Fruit fly (Drosophila melanogaster): Measurements from ENCODE around the gene CG11134.

Gene CG11134

DNA sequence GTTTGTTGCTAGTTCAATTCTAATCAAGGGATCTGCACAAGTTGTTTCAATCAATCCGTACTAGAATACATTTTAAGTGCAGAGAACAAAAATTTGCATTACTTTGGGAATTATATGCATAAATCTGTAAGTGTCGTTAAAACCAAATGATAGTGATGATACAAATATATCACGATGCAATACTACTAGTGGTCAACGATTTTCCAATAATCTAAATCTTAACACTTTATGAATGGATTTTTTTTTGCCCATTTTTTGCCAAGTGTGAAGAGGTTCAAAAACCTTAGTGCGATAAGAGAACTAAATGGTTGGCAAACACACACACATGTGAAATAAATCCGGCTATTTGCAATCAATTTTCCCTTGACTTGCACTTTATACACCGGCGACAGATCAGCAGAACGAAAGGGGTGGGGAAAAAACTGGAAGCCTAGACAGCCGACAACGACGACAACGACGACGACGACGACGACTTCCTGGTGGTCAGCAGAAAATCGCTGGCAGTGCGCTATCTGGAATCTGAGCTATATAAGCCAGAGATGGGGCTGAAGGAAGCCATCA lies 21.3 kb downstream of the CG11134 start, which contains the start of gene Yp3:
Gene Yp3, plus strand, starts transcription at position 558 of the 561 bp plus-strand sequence.
- no peak for TF ChIP-seq ttk (optimal IDR thresholded peaks at IDR 0.05)
- TF ChIP-seq Myc (optimal IDR thresholded peaks at IDR 0.05), result no peak
- TF ChIP-seq Sin3A (optimal IDR thresholded peaks at IDR 0.05), result no peak
- TF ChIP-seq insv (optimal IDR thresholded peaks at IDR 0.05), result no peak
- no peak for TF ChIP-seq h (optimal IDR thresholded peaks at IDR 0.05)
- TF ChIP-seq psq (optimal IDR thresholded peaks at IDR 0.05), result no peak

DNA sequence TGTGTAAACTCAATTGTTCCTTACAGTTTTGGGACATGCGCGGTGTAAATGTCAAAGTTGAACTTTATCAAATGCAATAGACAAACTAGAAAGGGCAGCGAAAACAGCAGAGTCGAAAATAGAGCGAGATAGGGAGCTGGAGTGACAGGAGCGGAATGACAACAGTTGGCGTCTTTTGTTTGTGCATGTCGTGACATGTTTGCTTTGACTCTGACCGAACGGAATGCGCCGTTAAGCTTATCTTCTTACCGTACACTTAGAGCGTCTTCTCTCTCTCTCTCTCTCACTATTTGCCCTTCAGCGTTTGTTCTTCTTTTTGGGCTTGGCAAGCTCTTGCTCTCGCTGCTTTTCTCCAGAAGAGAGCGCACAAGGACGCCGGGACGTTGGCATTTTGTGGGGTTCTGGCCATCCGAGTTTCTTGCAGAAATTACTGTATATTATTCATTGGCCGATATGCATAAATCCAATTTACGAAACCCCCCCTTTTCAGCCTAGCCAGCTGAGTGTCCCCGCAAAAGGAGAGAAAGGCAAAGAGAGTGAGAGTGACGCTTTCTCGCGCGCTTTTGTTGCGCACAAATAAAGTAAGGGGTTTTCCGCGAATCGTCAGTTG lies 24.1 kb downstream of the CG11134 start:
- TF ChIP-seq insv (optimal IDR thresholded peaks at IDR 0.05), result no peak
- TF ChIP-seq Sin3A (optimal IDR thresholded peaks at IDR 0.05), result no peak
- no peak for TF ChIP-seq ttk (optimal IDR thresholded peaks at IDR 0.05)
- no peak for TF ChIP-seq psq (optimal IDR thresholded peaks at IDR 0.05)
- no peak for TF ChIP-seq Myc (optimal IDR thresholded peaks at IDR 0.05)
- TF ChIP-seq h (optimal IDR thresholded peaks at IDR 0.05), result no peak

DNA sequence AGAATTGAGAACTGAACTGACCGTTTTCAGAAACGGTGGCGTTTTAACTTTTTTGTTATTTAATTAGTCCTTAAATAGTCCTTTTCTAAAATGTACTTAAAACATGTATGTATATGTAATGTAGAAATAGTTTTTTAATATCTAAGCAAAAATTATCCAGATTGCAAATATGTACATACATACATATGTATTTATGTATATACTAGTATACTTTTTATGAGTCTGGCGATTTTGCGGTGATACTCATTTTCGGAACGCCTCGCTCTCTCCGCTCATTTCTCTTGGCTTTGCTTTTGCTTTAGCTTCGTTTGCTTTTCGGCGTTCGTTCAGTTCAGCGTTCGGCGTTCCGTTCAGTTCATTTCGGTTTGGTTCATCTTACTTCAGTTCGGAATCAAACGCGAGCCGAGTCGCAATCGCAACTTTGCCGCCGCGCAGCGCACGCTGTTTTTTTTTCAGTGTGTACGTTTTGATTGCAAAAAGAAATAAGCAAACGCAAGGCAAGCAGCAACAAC lies 24.7 kb downstream of the CG11134 start, which contains the start of gene rdgB:
Gene rdgB, plus strand, starts transcription at position 381 of the 512 bp plus-strand sequence.
- TF ChIP-seq ttk (optimal IDR thresholded peaks at IDR 0.05) (no peak), psq (optimal IDR thresholded peaks at IDR 0.05) (no peak), h (optimal IDR thresholded peaks at IDR 0.05) (no peak), Myc (optimal IDR thresholded peaks at IDR 0.05) (no peak), Sin3A (optimal IDR thresholded peaks at IDR 0.05) (no peak), insv (optimal IDR thresholded peaks at IDR 0.05) (no peak)

DNA sequence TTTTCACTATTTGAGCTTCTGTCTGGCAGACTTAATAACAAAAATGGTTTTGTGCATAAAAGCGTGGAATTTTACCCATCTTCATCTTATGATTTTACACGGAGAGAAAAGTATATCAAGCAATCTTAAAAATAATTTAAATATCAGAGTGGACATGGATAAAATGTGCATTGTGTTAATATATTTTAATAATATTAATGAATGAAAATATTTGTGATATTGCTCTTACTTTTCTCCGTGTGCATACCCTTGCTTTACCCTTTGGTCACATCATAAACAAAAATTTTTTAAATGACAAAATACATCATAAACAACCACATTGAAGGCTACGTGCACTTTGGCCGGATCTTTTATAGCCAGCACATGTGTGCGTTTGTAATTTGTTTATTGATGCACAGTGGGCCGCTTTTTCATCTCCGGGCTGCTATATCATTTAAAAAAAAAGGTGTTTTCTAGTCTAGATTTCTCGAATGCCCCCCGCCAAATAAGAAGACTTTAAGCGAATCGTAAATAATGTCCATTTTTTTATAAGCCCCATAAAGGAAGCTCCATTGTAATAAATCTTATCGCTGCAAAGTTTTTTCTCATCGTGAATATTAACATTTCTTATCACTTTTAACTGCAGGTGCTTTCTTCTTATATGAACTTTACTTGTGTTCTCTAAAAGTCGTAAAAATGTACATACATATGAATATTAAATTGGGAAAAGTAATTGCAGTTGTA lies 26.8 kb downstream of the CG11134 start:
- TF ChIP-seq h (optimal IDR thresholded peaks at IDR 0.05) (no peak), ttk (optimal IDR thresholded peaks at IDR 0.05) (no peak), Sin3A (optimal IDR thresholded peaks at IDR 0.05) (no peak), Myc (optimal IDR thresholded peaks at IDR 0.05) (no peak), psq (optimal IDR thresholded peaks at IDR 0.05) (no peak), insv (optimal IDR thresholded peaks at IDR 0.05) (no peak)

DNA sequence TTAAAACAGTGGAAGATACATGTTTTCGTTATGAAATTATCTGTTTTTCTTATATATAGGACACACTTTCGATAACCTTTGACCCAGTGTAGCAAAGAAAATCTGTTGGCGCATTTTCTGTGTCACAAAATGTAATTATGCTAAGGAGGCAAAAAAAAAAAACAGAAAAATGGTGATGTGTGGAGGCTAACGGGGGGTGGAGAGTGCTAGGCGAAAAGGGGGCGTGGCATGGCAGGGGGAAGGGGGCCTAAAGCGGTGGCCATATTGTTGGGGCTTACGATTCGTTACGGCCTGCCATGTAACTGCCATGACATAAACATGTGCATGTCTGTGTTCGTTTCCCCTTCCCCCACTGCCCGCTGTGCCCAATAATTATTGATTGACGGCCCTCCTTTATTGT lies 27.5 kb downstream of the CG11134 start:
- TF ChIP-seq Sin3A (optimal IDR thresholded peaks at IDR 0.05) (no peak), insv (optimal IDR thresholded peaks at IDR 0.05) (no peak)

DNA sequence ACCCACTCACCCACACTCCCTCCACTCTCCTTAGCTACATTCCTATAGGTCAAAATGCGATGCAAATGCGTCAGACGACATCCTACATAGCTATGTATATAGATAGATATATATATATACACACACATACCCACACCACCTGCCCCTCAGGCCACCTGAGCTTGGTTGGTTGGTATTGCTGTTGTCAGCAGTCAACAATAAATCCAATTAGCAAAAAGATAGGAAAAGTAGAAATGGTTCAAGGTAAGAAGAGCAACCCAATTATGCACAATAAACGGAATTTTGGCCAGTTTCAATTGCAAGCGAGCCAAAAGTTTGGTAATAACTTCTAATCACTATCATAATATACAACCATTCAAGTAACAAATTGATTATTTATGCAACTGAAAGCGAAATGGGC lies 28.8 kb downstream of the CG11134 start:
- TF ChIP-seq psq (optimal IDR thresholded peaks at IDR 0.05), result no peak

DNA sequence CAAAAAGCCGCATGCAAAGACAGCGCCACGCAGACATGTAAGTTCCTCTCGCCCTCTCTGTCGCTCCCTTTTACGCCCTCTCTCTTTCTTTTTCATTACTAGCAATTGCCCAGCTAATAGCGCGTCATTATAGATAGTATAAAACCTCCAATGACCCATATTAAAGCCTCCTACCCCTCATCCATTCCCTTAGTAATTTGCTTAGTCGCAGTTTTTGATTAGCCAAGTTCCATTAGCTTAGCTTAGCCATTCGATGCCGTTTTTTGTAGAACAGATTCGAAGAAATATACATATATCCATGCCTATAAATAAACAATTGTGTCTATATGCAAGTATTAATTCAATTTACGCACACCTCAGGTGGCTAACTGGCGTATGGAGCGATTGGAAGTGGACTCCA lies 33.0 kb downstream of the CG11134 start:
- TF ChIP-seq Myc (optimal IDR thresholded peaks at IDR 0.05) (no peak), psq (optimal IDR thresholded peaks at IDR 0.05) (no peak), ttk (optimal IDR thresholded peaks at IDR 0.05) (no peak), h (optimal IDR thresholded peaks at IDR 0.05) (no peak), insv (optimal IDR thresholded peaks at IDR 0.05) (no peak), Sin3A (optimal IDR thresholded peaks at IDR 0.05) (no peak)

DNA sequence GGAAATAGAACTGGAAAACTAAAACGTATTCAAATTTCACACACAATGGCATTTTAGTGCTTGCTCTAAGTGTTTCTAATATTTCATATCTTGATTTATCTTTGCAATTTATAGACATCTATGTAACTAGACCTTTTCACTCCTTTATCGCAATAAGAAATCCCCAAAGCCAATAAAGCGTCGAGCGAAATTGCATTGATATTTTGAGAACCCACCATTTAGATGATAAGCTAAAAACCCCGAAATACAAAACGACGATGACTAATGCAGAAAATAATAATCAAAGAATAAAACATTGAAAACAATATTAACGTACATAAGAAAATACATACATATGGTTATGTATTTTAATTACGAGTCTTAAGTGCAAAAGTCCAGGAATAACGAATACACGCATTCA lies 40.8 kb downstream of the CG11134 start:
- no peak for TF ChIP-seq ttk (optimal IDR thresholded peaks at IDR 0.05)
- no peak for TF ChIP-seq h (optimal IDR thresholded peaks at IDR 0.05)
- TF ChIP-seq psq (optimal IDR thresholded peaks at IDR 0.05), result no peak
- TF ChIP-seq insv (optimal IDR thresholded peaks at IDR 0.05), result no peak
- no peak for TF ChIP-seq Myc (optimal IDR thresholded peaks at IDR 0.05)
- no peak for TF ChIP-seq Sin3A (optimal IDR thresholded peaks at IDR 0.05)

DNA sequence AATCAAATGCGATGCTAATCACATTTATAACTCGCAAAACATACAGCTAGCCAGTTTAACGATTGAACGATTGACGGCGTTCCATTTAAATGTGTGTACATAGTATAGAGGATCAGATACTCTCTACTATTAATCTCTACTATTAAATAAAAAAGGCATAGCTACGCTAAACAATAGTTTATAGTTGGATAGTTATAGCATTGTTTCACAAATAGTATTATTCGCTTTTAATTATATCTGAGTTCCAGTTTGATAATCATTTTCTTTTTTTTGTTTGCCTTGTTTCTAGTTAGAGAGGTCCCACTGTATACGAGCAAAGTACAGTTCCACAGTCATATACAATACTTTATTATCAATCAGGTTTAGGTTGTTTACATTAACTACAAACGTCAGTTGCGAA lies 42.0 kb downstream of the CG11134 start:
- TF ChIP-seq Myc (optimal IDR thresholded peaks at IDR 0.05) (no peak), Sin3A (optimal IDR thresholded peaks at IDR 0.05) (no peak), h (optimal IDR thresholded peaks at IDR 0.05) (no peak), psq (optimal IDR thresholded peaks at IDR 0.05) (no peak), insv (optimal IDR thresholded peaks at IDR 0.05) (no peak), ttk (optimal IDR thresholded peaks at IDR 0.05) (no peak)

DNA sequence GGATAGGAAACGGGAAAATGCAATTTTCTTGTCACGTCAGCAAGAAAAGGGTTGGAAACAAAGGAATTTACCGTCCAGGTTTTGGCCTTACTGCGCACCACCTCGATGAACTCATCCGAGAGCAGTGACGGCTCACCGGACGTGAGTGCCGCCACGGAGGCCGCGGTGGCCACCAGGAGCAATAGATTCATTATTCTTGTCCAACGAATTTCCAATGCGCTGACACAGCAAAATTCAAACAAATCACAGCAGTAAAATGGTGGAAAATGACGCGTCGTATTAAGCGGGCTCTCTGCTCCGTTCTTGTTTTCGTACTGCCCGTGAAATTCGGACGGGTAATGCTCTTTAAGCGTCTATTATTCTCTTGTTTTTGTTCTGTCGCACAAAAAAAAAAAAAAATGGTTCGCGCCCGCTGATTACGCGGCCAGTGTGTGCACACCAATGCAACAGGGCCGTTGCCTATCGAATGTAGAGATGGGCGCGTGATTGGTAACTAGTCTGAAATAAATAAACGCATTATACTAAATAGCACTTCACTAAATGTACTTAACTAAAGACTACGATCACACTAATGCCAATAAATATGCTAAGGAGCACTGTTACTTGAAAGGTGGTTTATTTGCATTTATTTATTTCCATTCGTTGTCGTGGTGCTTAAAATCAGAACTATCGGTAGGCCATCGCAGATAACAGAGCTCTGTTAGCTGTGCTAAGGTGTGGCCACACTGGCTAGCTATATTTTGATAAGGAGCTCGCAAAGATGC lies 44.2 kb downstream of the CG11134 start, which contains the start of the genes CtsB and amrt:
Gene CtsB, minus strand, starts transcription at position 432 of the 764 bp plus-strand sequence.
Gene amrt, plus strand, starts transcription at position 721 of the 764 bp plus-strand sequence.
- peak; percentile 11 for TF ChIP-seq Sin3A (optimal IDR thresholded peaks at IDR 0.05)
- TF ChIP-seq psq (optimal IDR thresholded peaks at IDR 0.05), result no peak

DNA sequence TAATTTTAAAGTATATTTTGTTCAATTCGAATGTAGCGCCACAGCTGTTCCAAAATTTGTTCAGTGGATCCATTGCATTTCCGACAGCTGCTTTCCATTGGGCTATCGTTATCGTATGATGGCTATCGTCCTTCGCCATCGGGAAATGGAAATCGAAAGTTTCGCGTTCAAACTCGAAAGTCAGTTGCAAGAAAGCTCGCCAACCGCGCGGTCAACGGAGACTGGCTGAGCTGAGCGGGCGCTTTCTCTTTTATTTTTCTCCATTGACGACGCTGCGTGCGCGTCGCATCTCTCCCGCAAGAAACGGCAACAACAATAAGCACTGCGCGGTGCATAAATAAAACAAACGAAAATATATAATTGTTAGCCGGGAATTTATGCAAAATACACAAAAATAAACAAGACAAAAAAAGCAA lies 45.8 kb downstream of the CG11134 start, which contains the start of gene inaE:
Gene inaE, plus strand, starts transcription at position 181 of the 416 bp plus-strand sequence.
- no peak for TF ChIP-seq h (optimal IDR thresholded peaks at IDR 0.05)
- TF ChIP-seq ttk (optimal IDR thresholded peaks at IDR 0.05), result no peak
- no peak for TF ChIP-seq psq (optimal IDR thresholded peaks at IDR 0.05)
- TF ChIP-seq insv (optimal IDR thresholded peaks at IDR 0.05), result no peak
- TF ChIP-seq Myc (optimal IDR thresholded peaks at IDR 0.05), result no peak
- no peak for TF ChIP-seq Sin3A (optimal IDR thresholded peaks at IDR 0.05)
